Worm (Caenorhabditis elegans) whole organism, midembryonic: ENCODE data around the gene ptr-1.

Source experiments
- T22C8.4 ChIP-seq: fragments of 200-800 bp; sonication (Bioruptor generic); IDR thresholded peaks from 2 replicates; pipeline ENCODE4 v1.3.6; 2022; ENCODE audit warnings: missing genetic modification characterization, missing compliant biosample characterization
- cog-1 ChIP-seq: sonication (generic microtip); optimal IDR thresholded peaks from 2 replicates; lab custom pipeline; 2016; ENCODE audit warnings: missing genetic modification characterization, missing compliant biosample characterization
- flt-1 ChIP-seq: fragments of 200-800 bp; sonication (Bioruptor generic); IDR thresholded peaks from 2 replicates; pipeline ENCODE4 v1.3.6; 2022; ENCODE audit warnings: missing genetic modification characterization, missing compliant biosample characterization
- klf-2 ChIP-seq: fragments of 200-800 bp; sonication (Bioruptor generic); conservative IDR thresholded peaks from 2 replicates; pipeline ENCODE4 v1.3.6; 2022; ENCODE audit warnings: missing genetic modification reagents, missing genetic modification characterization, missing compliant biosample characterization
- med-1 ChIP-seq: sonication (generic microtip); optimal IDR thresholded peaks from 2 replicates; lab custom pipeline; 2017; ENCODE audit warnings: missing genetic modification characterization, mild to moderate bottlenecking, missing compliant biosample characterization, antibody characterized with exemption, missing genetic modification reagents; ENCODE audit not compliant: insufficient read depth
- ref-1 ChIP-seq: fragments of 200-800 bp; sonication (Bioruptor generic); conservative IDR thresholded peaks from 2 replicates; pipeline ENCODE4 v1.3.6; 2022; ENCODE audit warnings: missing genetic modification reagents, missing genetic modification characterization, missing compliant biosample characterization
- tab-1 ChIP-seq: fragments of 200-800 bp; sonication (Bioruptor generic); IDR thresholded peaks from 2 replicates; pipeline ENCODE4 v1.3.6; 2022; ENCODE audit warnings: missing genetic modification characterization, missing compliant biosample characterization
- ztf-23 ChIP-seq: fragments of 200-800 bp; sonication (Bioruptor generic); IDR thresholded peaks from 2 replicates; pipeline ENCODE4 v1.3.6; 2022; ENCODE audit warnings: missing genetic modification reagents, missing genetic modification characterization, missing compliant biosample characterization
- ztf-29 ChIP-seq: fragments of 200-800 bp; sonication (Bioruptor generic); IDR thresholded peaks from 2 replicates; pipeline ENCODE4 v1.3.6; 2022; ENCODE audit warnings: missing genetic modification reagents, missing genetic modification characterization, missing compliant biosample characterization

The ptr-1 gene

ce11 chrV:9152339-9152738 lies 29.2 kb downstream of the ptr-1 start:
- TF ChIP-seq med-1 (no peak), flt-1 (GFP tag; lab: Robert Waterston, UW) (no peak), tab-1 (GFP tag; lab: Robert Waterston, UW) (no peak), T22C8.4 (GFP tag; lab: Robert Waterston, UW) (no peak), ref-1 (GFP tag; lab: Robert Waterston, UW) (no peak), ztf-23 (GFP tag; lab: Robert Waterston, UW) (no peak)

- TF ChIP-seq ref-1 (GFP tag; lab: Robert Waterston, UW) (no peak), med-1 (no peak), tab-1 (GFP tag; lab: Robert Waterston, UW) (no peak), flt-1 (GFP tag; lab: Robert Waterston, UW) (no peak), ztf-29 (GFP tag; lab: Robert Waterston, UW) (no peak), ztf-23 (GFP tag; lab: Robert Waterston, UW) (no peak)
Observed at ce11 chrV:9148151-9148550, 33.4 kb downstream of the ptr-1 start.

- TF ChIP-seq ztf-23 (GFP tag; lab: Robert Waterston, UW), result no peak
- no peak for TF ChIP-seq T22C8.4 (GFP tag; lab: Robert Waterston, UW)
- TF ChIP-seq ref-1 (GFP tag; lab: Robert Waterston, UW), result no peak
- no peak for TF ChIP-seq flt-1 (GFP tag; lab: Robert Waterston, UW)
Observed at ce11 chrV:9146849-9147557, 34.5 kb downstream of the ptr-1 start, which contains the start of gene spl-2. Gene spl-2, minus strand, starts transcription at chrV:9146899.

- TF ChIP-seq tab-1 (GFP tag; lab: Robert Waterston, UW) (no peak), cog-1 (no peak), klf-2 (GFP tag; lab: Robert Waterston, UW) (no peak), med-1 (no peak), flt-1 (GFP tag; lab: Robert Waterston, UW) (no peak), ref-1 (GFP tag; lab: Robert Waterston, UW) (no peak), ztf-29 (GFP tag; lab: Robert Waterston, UW) (no peak), T22C8.4 (GFP tag; lab: Robert Waterston, UW) (no peak), ztf-23 (GFP tag; lab: Robert Waterston, UW) (no peak)
Observed at ce11 chrV:9146196-9146595, 35.3 kb downstream of the ptr-1 start.

- TF ChIP-seq tab-1 (GFP tag; lab: Robert Waterston, UW), result no peak
- TF ChIP-seq ztf-29 (GFP tag; lab: Robert Waterston, UW), result no peak
- no peak for TF ChIP-seq klf-2 (GFP tag; lab: Robert Waterston, UW)
- no peak for TF ChIP-seq flt-1 (GFP tag; lab: Robert Waterston, UW)
- TF ChIP-seq ref-1 (GFP tag; lab: Robert Waterston, UW), result no peak
- TF ChIP-seq ztf-23 (GFP tag; lab: Robert Waterston, UW), result no peak
- no peak for TF ChIP-seq med-1
- TF ChIP-seq cog-1, result no peak
- TF ChIP-seq T22C8.4 (GFP tag; lab: Robert Waterston, UW), result no peak
Observed at ce11 chrV:9143896-9144295, 37.6 kb downstream of the ptr-1 start.

ce11 chrV:9141297-9141696 lies 40.2 kb downstream of the ptr-1 start, which contains the start of gene pitr-3:
Gene pitr-3, minus strand, starts transcription at chrV:9141397.
- TF ChIP-seq T22C8.4 (GFP tag; lab: Robert Waterston, UW) (no peak), tab-1 (GFP tag; lab: Robert Waterston, UW) (no peak), cog-1 (no peak), klf-2 (GFP tag; lab: Robert Waterston, UW) (no peak), ztf-23 (GFP tag; lab: Robert Waterston, UW) (no peak), med-1 (no peak), ref-1 (GFP tag; lab: Robert Waterston, UW) (no peak), ztf-29 (GFP tag; lab: Robert Waterston, UW) (no peak), flt-1 (GFP tag; lab: Robert Waterston, UW) (no peak)

ce11 chrV:9137618-9138017 lies 43.9 kb downstream of the ptr-1 start, which contains the start of gene pitr-2:
Gene pitr-2, minus strand, starts transcription at chrV:9137718.
- TF ChIP-seq cog-1 (no peak), flt-1 (GFP tag; lab: Robert Waterston, UW) (no peak), klf-2 (GFP tag; lab: Robert Waterston, UW) (no peak), tab-1 (GFP tag; lab: Robert Waterston, UW) (no peak), med-1 (no peak), ztf-23 (GFP tag; lab: Robert Waterston, UW) (no peak), T22C8.4 (GFP tag; lab: Robert Waterston, UW) (no peak)

ce11 chrV:9133950-9134349 lies 47.6 kb downstream of the ptr-1 start, which contains the start of gene B0222.1:
Gene B0222.1, plus strand, starts transcription at chrV:9134255.
- TF ChIP-seq klf-2 (GFP tag; lab: Robert Waterston, UW), result no peak
- TF ChIP-seq cog-1, result no peak
- TF ChIP-seq ref-1 (GFP tag; lab: Robert Waterston, UW), result no peak
- TF ChIP-seq tab-1 (GFP tag; lab: Robert Waterston, UW), result no peak
- no peak for TF ChIP-seq flt-1 (GFP tag; lab: Robert Waterston, UW)
- TF ChIP-seq ztf-29 (GFP tag; lab: Robert Waterston, UW), result no peak
- TF ChIP-seq med-1, result no peak
- no peak for TF ChIP-seq ztf-23 (GFP tag; lab: Robert Waterston, UW)
- no peak for TF ChIP-seq T22C8.4 (GFP tag; lab: Robert Waterston, UW)

- TF ChIP-seq ztf-29 (GFP tag; lab: Robert Waterston, UW), result no peak
- TF ChIP-seq T22C8.4 (GFP tag; lab: Robert Waterston, UW), result no peak
- TF ChIP-seq flt-1 (GFP tag; lab: Robert Waterston, UW), result no peak
- TF ChIP-seq med-1, result no peak
- no peak for TF ChIP-seq ztf-23 (GFP tag; lab: Robert Waterston, UW)
- no peak for TF ChIP-seq tab-1 (GFP tag; lab: Robert Waterston, UW)
- TF ChIP-seq ref-1 (GFP tag; lab: Robert Waterston, UW), result no peak
- no peak for TF ChIP-seq klf-2 (GFP tag; lab: Robert Waterston, UW)
- no peak for TF ChIP-seq cog-1
Observed at ce11 chrV:9132043-9132442, 49.5 kb downstream of the ptr-1 start, which contains the start of gene F21C10.1. Gene F21C10.1, plus strand, starts transcription at chrV:9132343.
